Fruit fly (Drosophila melanogaster): ENCODE results near the gene CG14089.

Gene CG14089

dm6 chr3L:19264141-19264487, 16.5 kb downstream of the CG14089 start, which contains the start of gene Max (continued):
- no peak for TF ChIP-seq CG16813 (GFP tag; IDR thresholded peaks at IDR 0.05; ENCODE audit: partially characterized antibody)
- TF ChIP-seq da (GFP tag; optimal IDR thresholded peaks at IDR 0.05), result no peak
- TF ChIP-seq ems (GFP tag; optimal IDR thresholded peaks at IDR 0.05), result peak; percentile 30
- no peak for TF ChIP-seq CG1832 (GFP tag; optimal IDR thresholded peaks at IDR 0.05)
- TF ChIP-seq ttk (GFP tag; IDR thresholded peaks at IDR 0.05), result 0 out of 2 replicates have a peak, but pooled peaks have one; percentile 31
- no peak for TF ChIP-seq Nf-YC (tag; optimal IDR thresholded peaks at IDR 0.05)
- peak; percentile 43 for TF ChIP-seq CG3407 (GFP tag; optimal IDR thresholded peaks at IDR 0.05)
- no peak for TF ChIP-seq en (GFP tag; optimal IDR thresholded peaks at IDR 0.05)
- peak; percentile 63 for TF ChIP-seq ind (GFP tag; optimal IDR thresholded peaks at IDR 0.05)
- TF ChIP-seq CG1602 (GFP tag; optimal IDR thresholded peaks at IDR 0.05), result peak; percentile 44
- peak; percentile 84 for TF ChIP-seq gem (tag; optimal IDR thresholded peaks at IDR 0.05)
- TF ChIP-seq sna (GFP tag; IDR thresholded peaks at IDR 0.05; ENCODE audit: partially characterized antibody), result no peak
- 0 out of 3 replicates have a peak, but pooled peaks have one; percentile 29 for TF ChIP-seq CG11560 (tag; IDR thresholded peaks at IDR 0.05)
- no peak for TF ChIP-seq dimm (GFP tag; IDR thresholded peaks at IDR 0.05)
- peak; percentile 79 for TF ChIP-seq CG3847 (GFP tag; IDR thresholded peaks at IDR 0.05)
- TF ChIP-seq Fer3 (tag; optimal IDR thresholded peaks at IDR 0.05), result peak; percentile 74
- TF ChIP-seq danr (GFP tag; IDR thresholded peaks at IDR 0.05), result peak; percentile 61; the same call in 1 of the 2 replicates
- peak; percentile 45 for TF ChIP-seq CG17802 (tag; optimal IDR thresholded peaks at IDR 0.05)
- peak; percentile 57 for TF ChIP-seq E2f1 (GFP tag; IDR thresholded peaks at IDR 0.05)
- no peak for TF ChIP-seq Doc3 (GFP tag; IDR thresholded peaks at IDR 0.05; ENCODE audit: partially characterized antibody)
- TF ChIP-seq ken (GFP tag; IDR thresholded peaks at IDR 0.05), result peak; percentile 68; the same call in 2 of the 3 replicates
- TF ChIP-seq disco-r (GFP tag; optimal IDR thresholded peaks at IDR 0.05), result no peak
- peak; percentile 24 for TF ChIP-seq zfh2 (GFP tag; optimal IDR thresholded peaks at IDR 0.05)
- peak; percentile 44 for TF ChIP-seq CG12219 (GFP tag; optimal IDR thresholded peaks at IDR 0.05)
- TF ChIP-seq CG12391 (tag; optimal IDR thresholded peaks at IDR 0.05), result peak; percentile 90
- TF ChIP-seq CG6813 (GFP tag; optimal IDR thresholded peaks at IDR 0.05), result peak; percentile 45
- TF ChIP-seq seq (GFP tag; IDR thresholded peaks at IDR 0.05), result peak; percentile 57; the same call in 1 of the 2 replicates
- TF ChIP-seq Hand (GFP tag; optimal IDR thresholded peaks at IDR 0.05), result peak; percentile 21
- TF ChIP-seq sqz (GFP tag; optimal IDR thresholded peaks at IDR 0.05), result peak; percentile 52
- peak; percentile 44 for TF ChIP-seq Deaf1 (tag; optimal IDR thresholded peaks at IDR 0.05)
- peak; percentile 58; the same call in 1 of the 3 replicates for TF ChIP-seq CG11695 (GFP tag; IDR thresholded peaks at IDR 0.05)
- peak; percentile 81 for TF ChIP-seq CG9932 (GFP tag; IDR thresholded peaks at IDR 0.05)
- TF ChIP-seq CG14441 (GFP tag; IDR thresholded peaks at IDR 0.05), result peak; percentile 76
- TF ChIP-seq exex (tag; optimal IDR thresholded peaks at IDR 0.05), result peak; percentile 21
- peak; percentile 40; the same call in 1 of the 2 replicates for TF ChIP-seq Oaz (GFP tag; IDR thresholded peaks at IDR 0.05)
- peak; percentile 14 for TF ChIP-seq chn (GFP tag; optimal IDR thresholded peaks at IDR 0.05)
- TF ChIP-seq CG1603 (tag; optimal IDR thresholded peaks at IDR 0.05), result peak; percentile 85
- peak; percentile 77 for TF ChIP-seq pzg (GFP tag; optimal IDR thresholded peaks at IDR 0.05)
- TF ChIP-seq CG13775 (GFP tag; optimal IDR thresholded peaks at IDR 0.05), result peak; percentile 75
- no peak for TF ChIP-seq HmgD (GFP tag; optimal IDR thresholded peaks at IDR 0.05)
- TF ChIP-seq Atf6 (GFP tag; IDR thresholded peaks at IDR 0.05), result peak; percentile 74
- peak; percentile 56 for TF ChIP-seq CG6854 (GFP tag; optimal IDR thresholded peaks at IDR 0.05)
- no peak for TF ChIP-seq nau (GFP tag; optimal IDR thresholded peaks at IDR 0.05)
- TF ChIP-seq schlank (tag; optimal IDR thresholded peaks at IDR 0.05), result peak; percentile 41
- TF ChIP-seq ERR (GFP tag; optimal IDR thresholded peaks at IDR 0.05), result no peak
- TF ChIP-seq B-H2 (GFP tag; optimal IDR thresholded peaks at IDR 0.05), result peak; percentile 82
- TF ChIP-seq CG15011 (GFP tag; optimal IDR thresholded peaks at IDR 0.05), result no peak
- peak; percentile 66 for TF ChIP-seq D19A (tag; optimal IDR thresholded peaks at IDR 0.05)
- TF ChIP-seq fd102C (GFP tag; optimal IDR thresholded peaks at IDR 0.05), result no peak
- no peak for TF ChIP-seq mam (GFP tag; optimal IDR thresholded peaks at IDR 0.05)
- peak; percentile 0 for TF ChIP-seq ATbp (GFP tag; optimal IDR thresholded peaks at IDR 0.05)
